Fruit fly (Drosophila melanogaster): ENCODE data around the gene rump.
A peak's percentile ranks its signal among the peaks of the same experiment; 100 is the strongest.

rump gene

DNA sequence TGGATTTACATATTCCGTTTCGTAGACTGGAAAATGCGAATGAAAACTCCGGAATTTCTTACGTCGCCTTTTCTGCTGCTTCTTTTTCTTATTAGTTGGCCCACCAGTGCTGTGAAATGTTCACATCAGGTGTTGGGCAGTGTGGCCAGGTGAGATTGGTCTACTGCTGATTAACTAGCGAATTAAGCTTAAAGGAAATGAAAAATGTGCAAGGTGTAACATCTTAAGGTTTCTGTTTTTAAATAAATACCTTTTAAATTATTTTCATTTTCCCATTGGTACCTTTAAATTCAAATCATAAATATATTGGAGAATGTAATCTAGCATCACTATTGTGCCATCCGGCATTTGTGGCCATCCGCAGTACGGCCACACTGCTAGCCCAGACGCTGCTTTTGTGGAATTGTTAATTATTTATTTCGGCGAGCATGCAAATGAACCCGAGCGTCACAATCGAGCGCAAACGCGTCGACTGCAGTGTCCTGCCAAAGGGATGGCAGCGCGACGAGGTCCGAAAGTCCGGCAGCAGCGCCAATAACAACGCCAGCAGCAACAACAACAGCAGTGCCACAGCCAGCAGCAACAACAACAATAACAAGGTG lies 49.4 kb upstream of the rump start, which contains the start of the genes AP-1mu and MBD-like (continued):
- TF ChIP-seq bbx (GFP tag; IDR thresholded peaks at IDR 0.05; ENCODE audit: partially characterized antibody) (no peak; the same call in 1 of the 2 replicates), CG10267 (tag; optimal IDR thresholded peaks at IDR 0.05) (peak; percentile 97), pb (GFP tag; optimal IDR thresholded peaks at IDR 0.05) (peak; percentile 9), da (GFP tag; optimal IDR thresholded peaks at IDR 0.05) (peak; percentile 16), CG1024 (GFP tag; IDR thresholded peaks at IDR 0.05) (no peak), CG5180 (GFP tag; optimal IDR thresholded peaks at IDR 0.05) (no peak), dimm (GFP tag; IDR thresholded peaks at IDR 0.05) (no peak), Dad (GFP tag; optimal IDR thresholded peaks at IDR 0.05) (peak; percentile 49), kay (GFP tag; optimal IDR thresholded peaks at IDR 0.05) (peak; percentile 55), Stat92E (GFP tag; optimal IDR thresholded peaks at IDR 0.05) (no peak), CG11093 (GFP tag; IDR thresholded peaks at IDR 0.05) (peak; percentile 44; the same call in 1 of the 3 replicates), MBD-R2 (GFP tag; IDR thresholded peaks at IDR 0.05) (peak; percentile 81), CG4424 (GFP tag; optimal IDR thresholded peaks at IDR 0.05) (peak; percentile 70), her (GFP tag; optimal IDR thresholded peaks at IDR 0.05) (peak; percentile 9), CG2116 (GFP tag; optimal IDR thresholded peaks at IDR 0.05) (peak; percentile 72), CG30431 (GFP tag; optimal IDR thresholded peaks at IDR 0.05) (peak; percentile 31), luna (GFP tag; optimal IDR thresholded peaks at IDR 0.05) (peak; percentile 57), E2f2 (GFP tag; IDR thresholded peaks at IDR 0.05) (peak; percentile 60), knrl (GFP tag; IDR thresholded peaks at IDR 0.05; ENCODE audit: partially characterized antibody) (peak; percentile 42; the same call in 1 of the 3 replicates), zfh2 (GFP tag; optimal IDR thresholded peaks at IDR 0.05) (peak; percentile 81), CG17912 (GFP tag; optimal IDR thresholded peaks at IDR 0.05) (peak; percentile 33), trem (tag; optimal IDR thresholded peaks at IDR 0.05) (peak; percentile 80), bab2 (GFP tag; optimal IDR thresholded peaks at IDR 0.05) (peak; percentile 62), jing (GFP tag; optimal IDR thresholded peaks at IDR 0.05) (no peak), dan (GFP tag; IDR thresholded peaks at IDR 0.05) (0 out of 2 replicates have a peak, but pooled peaks have one; percentile 16), fd102C (GFP tag; optimal IDR thresholded peaks at IDR 0.05) (no peak), CG13624 (GFP tag; optimal IDR thresholded peaks at IDR 0.05) (peak; percentile 55), NFAT (GFP tag; IDR thresholded peaks at IDR 0.05) (no peak), sim (GFP tag; IDR thresholded peaks at IDR 0.05) (no peak), fu2 (GFP tag; optimal IDR thresholded peaks at IDR 0.05) (peak; percentile 50), CG2202 (tag; optimal IDR thresholded peaks at IDR 0.05) (peak; percentile 37), CG31441 (GFP tag; IDR thresholded peaks at IDR 0.05) (peak; percentile 69), CG8281 (tag; optimal IDR thresholded peaks at IDR 0.05) (no peak), Mad (GFP tag; optimal IDR thresholded peaks at IDR 0.05) (peak; percentile 72), CG14050 (GFP tag; IDR thresholded peaks at IDR 0.05) (no peak), slp2 (GFP tag; optimal IDR thresholded peaks at IDR 0.05) (peak; percentile 56), CG2678 (tag; optimal IDR thresholded peaks at IDR 0.05) (peak; percentile 64), unpg (GFP tag; optimal IDR thresholded peaks at IDR 0.05) (peak; percentile 66), Fer2 (tag; optimal IDR thresholded peaks at IDR 0.05) (peak; percentile 11), onecut (GFP tag; IDR thresholded peaks at IDR 0.05) (peak; percentile 7; the same call in 1 of the 2 replicates), CG10321 (GFP tag; IDR thresholded peaks at IDR 0.05) (no peak), sc (optimal IDR thresholded peaks at IDR 0.05) (no peak), sc (GFP tag; optimal IDR thresholded peaks at IDR 0.05) (peak; percentile 30), CG1602 (GFP tag; optimal IDR thresholded peaks at IDR 0.05) (peak; percentile 73), Spps (tag; optimal IDR thresholded peaks at IDR 0.05) (no peak), CG11456 (GFP tag; IDR thresholded peaks at IDR 0.05) (peak; percentile 66; the same call in 2 of the 3 replicates), Meics (GFP tag; optimal IDR thresholded peaks at IDR 0.05) (peak; percentile 48), Adf1 (GFP tag; IDR thresholded peaks at IDR 0.05) (peak; percentile 33; the same call in 1 of the 2 replicates), CG34224 (GFP tag; IDR thresholded peaks at IDR 0.05; ENCODE audit: partially characterized antibody) (peak; percentile 34; the same call in 1 of the 3 replicates), CG6683 (GFP tag; optimal IDR thresholded peaks at IDR 0.05) (no peak)
